Fruit fly (Drosophila melanogaster) whole organism, embryonic: ENCODE results near the gene P5CDh2.
A peak's percentile ranks its signal among the peaks of the same experiment; 100 is the strongest.

Experiments used
- Blimp-1 ChIP-seq: fragments of 200-800 bp; sonication (Bioruptor generic); optimal IDR thresholded peaks from 3 replicates; lab custom pipeline; 2018; ENCODE audit warnings: missing biosample characterization, missing genetic modification characterization, mild to moderate bottlenecking, moderate library complexity, missing genetic modification reagents
- CG10209 ChIP-seq: fragments of 200-800 bp; sonication (Bioruptor generic); optimal IDR thresholded peaks from 3 replicates; lab custom pipeline; 2017; ENCODE audit warnings: missing biosample characterization, mild to moderate bottlenecking, missing genetic modification characterization, missing genetic modification reagents
- CG10274 ChIP-seq: fragments of 200-800 bp; sonication (Bioruptor generic); optimal IDR thresholded peaks from 3 replicates; lab custom pipeline; 2017; ENCODE audit warnings: missing biosample characterization, mild to moderate bottlenecking, missing genetic modification characterization
- CG12219 ChIP-seq: fragments of 200-800 bp; sonication (Bioruptor generic); optimal IDR thresholded peaks from 3 replicates; lab custom pipeline; 2018; ENCODE audit warnings: missing biosample characterization, mild to moderate bottlenecking, missing genetic modification characterization
- CG12391 ChIP-seq: fragments of 200-800 bp; sonication (Bioruptor generic); optimal IDR thresholded peaks from 3 replicates; lab custom pipeline; 2018; ENCODE audit warnings: missing biosample characterization, mild to moderate bottlenecking, missing genetic modification characterization, moderate library complexity
- CG12659 ChIP-seq: fragments of 200-800 bp; sonication (Bioruptor generic); optimal IDR thresholded peaks from 3 replicates; lab custom pipeline; 2017; ENCODE audit warnings: mild to moderate bottlenecking, missing biosample characterization, missing genetic modification reagents, missing genetic modification characterization
- CG13287 ChIP-seq: fragments of 200-800 bp; sonication (Bioruptor generic); IDR thresholded peaks from 2 replicates; pipeline ENCODE4 v1.3.6; 2022; ENCODE audit warnings: missing biosample characterization, missing genetic modification characterization; ENCODE audit not compliant: partially characterized antibody
- CG15073 ChIP-seq: fragments of 200-800 bp; sonication (Bioruptor generic); optimal IDR thresholded peaks from 2 replicates; lab custom pipeline; 2016; ENCODE audit warnings: missing biosample characterization, missing genetic modification characterization
- CG16815 ChIP-seq: fragments of 200-800 bp; sonication (Bioruptor generic); optimal IDR thresholded peaks from 3 replicates; lab custom pipeline; 2017; ENCODE audit warnings: missing biosample characterization, mild to moderate bottlenecking, missing genetic modification characterization
- CG17359 ChIP-seq: fragments of 200-800 bp; sonication (Bioruptor generic); optimal IDR thresholded peaks from 3 replicates; lab custom pipeline; 2018; ENCODE audit warnings: missing biosample characterization, mild to moderate bottlenecking, missing genetic modification characterization, moderate library complexity
- CG18262 ChIP-seq: fragments of 200-800 bp; optimal IDR thresholded peaks from 3 replicates; lab custom pipeline; 2019; ENCODE audit warnings: missing biosample characterization, mild to moderate bottlenecking, missing genetic modification characterization, moderate library complexity
- CG18764 ChIP-seq: fragments of 200-800 bp; sonication (Bioruptor generic); optimal IDR thresholded peaks from 3 replicates; lab custom pipeline; 2016; ENCODE audit warnings: missing biosample characterization, missing genetic modification characterization
- CG2889 ChIP-seq: fragments of 200-800 bp; sonication (Bioruptor generic); IDR thresholded peaks from 3 replicates; pipeline ENCODE4 v1.3.6; 2022; ENCODE audit warnings: missing biosample characterization, missing genetic modification characterization
- CG34376 ChIP-seq: fragments of 200-800 bp; sonication (Bioruptor generic); optimal IDR thresholded peaks from 2 replicates; lab custom pipeline; 2018; ENCODE audit warnings: missing biosample characterization, mild to moderate bottlenecking, missing genetic modification characterization
- CG8924 ChIP-seq: fragments of 200-800 bp; optimal IDR thresholded peaks from 3 replicates; lab custom pipeline; 2019; ENCODE audit warnings: missing biosample characterization, mild to moderate bottlenecking, missing genetic modification characterization, moderate library complexity
- CG9215 ChIP-seq: fragments of 200-800 bp; sonication (Bioruptor generic); IDR thresholded peaks from 2 replicates; pipeline ENCODE4 v1.3.6; 2022; ENCODE audit warnings: missing biosample characterization, missing genetic modification characterization
- Chrac-16 ChIP-seq: fragments of 200-800 bp; sonication (Bioruptor generic); optimal IDR thresholded peaks from 3 replicates; lab custom pipeline; 2016; ENCODE audit warnings: missing biosample characterization, missing genetic modification characterization
- CkIIα-i1 ChIP-seq: fragments of 200-800 bp; sonication (Bioruptor generic); IDR thresholded peaks from 2 replicates; pipeline ENCODE4 v1.3.6; 2022; ENCODE audit warnings: missing biosample characterization, missing genetic modification characterization
- D19A ChIP-seq: fragments of 200-800 bp; optimal IDR thresholded peaks from 3 replicates; lab custom pipeline; 2019; ENCODE audit warnings: missing biosample characterization, mild to moderate bottlenecking, missing genetic modification characterization, moderate library complexity
- Dfd ChIP-seq, 2 experiments: fragments of >200 bp; optimal IDR thresholded peaks; 2 replicates each; lab custom pipeline; 2017; ENCODE audit warnings: missing biosample characterization in 2 of 2, missing genetic modification characterization in 2 of 2
- Elba2 ChIP-seq: fragments of 200-800 bp; sonication (Bioruptor generic); optimal IDR thresholded peaks from 3 replicates; lab custom pipeline; 2016; ENCODE audit warnings: missing biosample characterization, missing genetic modification characterization
- NK7.1 ChIP-seq: fragments of 200-800 bp; sonication (Bioruptor generic); optimal IDR thresholded peaks from 3 replicates; lab custom pipeline; 2016; ENCODE audit warnings: missing biosample characterization, missing genetic modification characterization
- Ravus ChIP-seq: fragments of 200-800 bp; sonication (Bioruptor generic); IDR thresholded peaks from 2 replicates; pipeline ENCODE4 v1.3.6; 2022; ENCODE audit warnings: missing biosample characterization, missing genetic modification characterization
- Scr ChIP-seq: fragments of 200-800 bp; sonication (Bioruptor generic); IDR thresholded peaks from 2 replicates; pipeline ENCODE4 v1.3.6; 2022; ENCODE audit warnings: missing biosample characterization, missing genetic modification characterization; ENCODE audit not compliant: partially characterized antibody
- Sin3A ChIP-seq: fragments of >200 bp; optimal IDR thresholded peaks from 2 replicates; lab custom pipeline; 2018
- Sry-β ChIP-seq: fragments of 200-800 bp; sonication (Bioruptor generic); optimal IDR thresholded peaks from 2 replicates; lab custom pipeline; 2018; ENCODE audit warnings: missing biosample characterization, mild to moderate bottlenecking, missing genetic modification characterization, moderate library complexity
- TFAM ChIP-seq: fragments of 200-800 bp; sonication (Bioruptor generic); optimal IDR thresholded peaks from 2 replicates; lab custom pipeline; 2017; ENCODE audit warnings: missing biosample characterization, missing genetic modification characterization, inconsistent platforms
- chm ChIP-seq: fragments of 200-800 bp; sonication (Bioruptor generic); IDR thresholded peaks from 2 replicates; pipeline ENCODE4 v1.3.6; 2022; ENCODE audit warnings: missing biosample characterization, missing genetic modification characterization
- eve ChIP-seq, 2 experiments: fragments of >200 bp; optimal IDR thresholded peaks; 2 replicates each; lab custom pipeline; 2017; ENCODE audit warnings: missing biosample characterization in 2 of 2, missing genetic modification characterization in 2 of 2
- ftz-f1 ChIP-seq: fragments of 200-800 bp; sonication (Bioruptor generic); optimal IDR thresholded peaks from 2 replicates; lab custom pipeline; 2016; ENCODE audit warnings: missing biosample characterization, missing genetic modification characterization
- gce ChIP-seq: fragments of 200-800 bp; sonication (Bioruptor generic); IDR thresholded peaks from 3 replicates; pipeline ENCODE4 v1.3.6; 2022; ENCODE audit warnings: missing biosample characterization, missing genetic modification characterization
- gcm2 ChIP-seq: fragments of 200-800 bp; sonication (Bioruptor generic); optimal IDR thresholded peaks from 2 replicates; lab custom pipeline; 2016; ENCODE audit warnings: missing biosample characterization, missing genetic modification characterization
- gfzf ChIP-seq: fragments of 200-800 bp; sonication (Bioruptor generic); optimal IDR thresholded peaks from 2 replicates; lab custom pipeline; 2016; ENCODE audit warnings: missing biosample characterization, mild to moderate bottlenecking, missing genetic modification characterization, moderate library complexity
- grau ChIP-seq: fragments of 200-800 bp; optimal IDR thresholded peaks from 3 replicates; lab custom pipeline; 2019; ENCODE audit warnings: missing biosample characterization, mild to moderate bottlenecking, missing genetic modification characterization, moderate library complexity
- insv ChIP-seq, 2 experiments: fragments of 200-800 bp; sonication (Bioruptor generic); optimal IDR thresholded peaks; 3 replicates each; lab custom pipeline; 2016 to 2018; ENCODE audit warnings: missing biosample characterization in 2 of 2, missing genetic modification characterization in 2 of 2
- lab ChIP-seq: fragments of 200-800 bp; sonication (Bioruptor generic); optimal IDR thresholded peaks from 3 replicates; lab custom pipeline; 2017; ENCODE audit warnings: missing biosample characterization, missing genetic modification characterization, mild to moderate bottlenecking, moderate library complexity, missing genetic modification reagents
- lov ChIP-seq, 2 experiments: fragments of 200-800 bp in 1 of 2; fragments of >200 bp in 1 of 2; sonication (Bioruptor generic) in 1 of 2; IDR thresholded peaks in 1 of 2; optimal IDR thresholded peaks in 1 of 2; 2 replicates in 1 of 2; 3 replicates in 1 of 2; pipeline versions ENCODE4 v1.3.6 to Lab custom; 2017 to 2022; ENCODE audit warnings: missing biosample characterization in 1 of 2, missing genetic modification characterization in 1 of 2
- mld ChIP-seq: fragments of 200-800 bp; sonication (Bioruptor generic); IDR thresholded peaks from 3 replicates; pipeline ENCODE4 v1.3.6; 2022; ENCODE audit warnings: missing biosample characterization, missing genetic modification characterization; ENCODE audit not compliant: partially characterized antibody
- pros ChIP-seq: fragments of 200-800 bp; sonication (Bioruptor generic); optimal IDR thresholded peaks from 3 replicates; lab custom pipeline; 2019; ENCODE audit warnings: missing biosample characterization, mild to moderate bottlenecking, missing genetic modification characterization, moderate library complexity
- pzg ChIP-seq: fragments of 200-800 bp; sonication (Bioruptor generic); optimal IDR thresholded peaks from 3 replicates; lab custom pipeline; 2018; ENCODE audit warnings: missing biosample characterization, mild to moderate bottlenecking, missing genetic modification characterization, moderate library complexity
- sens ChIP-seq: fragments of 200-800 bp; sonication (Bioruptor generic); peaks from one replicate; lab custom pipeline; 2016; ENCODE audit warnings: missing biosample characterization, missing genetic modification characterization
- slp2 ChIP-seq: fragments of 200-800 bp; sonication (Bioruptor generic); optimal IDR thresholded peaks from 2 replicates; lab custom pipeline; 2016; ENCODE audit warnings: missing biosample characterization, missing genetic modification characterization
- sqz ChIP-seq: fragments of 200-800 bp; sonication (Bioruptor generic); optimal IDR thresholded peaks from 3 replicates; lab custom pipeline; 2018; ENCODE audit warnings: missing biosample characterization, mild to moderate bottlenecking, missing genetic modification characterization
- zfh2 ChIP-seq: fragments of 200-800 bp; sonication (Bioruptor generic); optimal IDR thresholded peaks from 2 replicates; lab custom pipeline; 2016; ENCODE audit warnings: missing biosample characterization, missing genetic modification characterization

P5CDh2 gene

DNA sequence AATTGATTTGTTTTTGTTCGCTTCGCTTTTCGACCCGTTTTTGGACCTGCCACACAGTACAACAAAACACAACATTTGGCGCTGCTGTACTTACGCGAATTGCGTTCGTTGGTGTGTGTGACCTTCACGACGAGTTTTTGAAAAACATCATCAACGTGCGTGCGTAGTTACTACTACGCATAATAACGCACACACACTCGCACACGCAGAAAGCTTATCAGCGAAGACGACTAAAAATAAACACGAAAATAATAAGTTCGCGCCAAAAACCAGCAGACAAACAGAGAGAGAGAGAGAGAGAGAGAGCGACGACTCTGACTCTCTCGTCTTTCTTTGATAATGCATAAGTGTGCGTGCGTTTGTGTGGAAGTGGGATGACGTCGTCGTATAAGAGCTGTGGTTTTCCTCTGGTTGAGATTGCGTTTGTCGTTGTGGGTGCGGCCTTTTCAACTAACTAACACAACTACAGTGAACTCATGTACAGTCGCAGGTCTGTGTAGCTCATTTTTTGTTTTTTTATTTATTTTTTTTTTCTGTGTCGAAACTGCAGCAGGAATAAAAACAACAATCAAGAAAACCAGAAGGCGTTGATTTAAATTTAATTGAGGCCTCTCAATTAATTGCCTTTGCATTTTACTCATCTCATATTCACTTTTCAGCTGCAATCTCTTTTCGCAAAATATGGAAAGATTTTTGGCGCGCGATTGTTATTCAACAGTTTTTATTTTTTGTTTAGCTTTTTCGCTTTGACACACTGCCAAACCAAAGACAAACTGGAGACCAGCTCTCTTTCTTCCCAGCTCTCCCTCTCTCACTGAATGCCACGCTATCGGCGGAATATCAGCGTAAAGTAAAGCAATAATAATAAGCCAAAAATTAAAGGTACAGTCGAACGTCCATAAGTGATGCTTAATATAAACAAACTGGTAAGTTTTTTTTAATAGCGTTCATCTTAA lies 23.8 kb upstream of the P5CDh2 start (continued):
- TF ChIP-seq gce (GFP tag; lab: Robert Waterston, UW) = no peak
- peak; percentile 32 for TF ChIP-seq zfh2 (GFP tag; lab: Kevin White, UChicago)
- no peak for TF ChIP-seq Sin3A (lab: Kevin White, UChicago)
- TF ChIP-seq Scr = peak; percentile 36; the same call in 1 of the 2 replicates
- peak in 1 of 2 experiments; percentile 70 for TF ChIP-seq eve (GFP tag; optimal IDR thresholded peaks at IDR 0.05; lab: Kevin White, UChicago)
- peak; percentile 80 for TF ChIP-seq CG17359 (tag; lab: Kevin White, UChicago)
- peak; percentile 49 for TF ChIP-seq CG13287 (GFP tag; lab: Robert Waterston, UW)

DNA sequence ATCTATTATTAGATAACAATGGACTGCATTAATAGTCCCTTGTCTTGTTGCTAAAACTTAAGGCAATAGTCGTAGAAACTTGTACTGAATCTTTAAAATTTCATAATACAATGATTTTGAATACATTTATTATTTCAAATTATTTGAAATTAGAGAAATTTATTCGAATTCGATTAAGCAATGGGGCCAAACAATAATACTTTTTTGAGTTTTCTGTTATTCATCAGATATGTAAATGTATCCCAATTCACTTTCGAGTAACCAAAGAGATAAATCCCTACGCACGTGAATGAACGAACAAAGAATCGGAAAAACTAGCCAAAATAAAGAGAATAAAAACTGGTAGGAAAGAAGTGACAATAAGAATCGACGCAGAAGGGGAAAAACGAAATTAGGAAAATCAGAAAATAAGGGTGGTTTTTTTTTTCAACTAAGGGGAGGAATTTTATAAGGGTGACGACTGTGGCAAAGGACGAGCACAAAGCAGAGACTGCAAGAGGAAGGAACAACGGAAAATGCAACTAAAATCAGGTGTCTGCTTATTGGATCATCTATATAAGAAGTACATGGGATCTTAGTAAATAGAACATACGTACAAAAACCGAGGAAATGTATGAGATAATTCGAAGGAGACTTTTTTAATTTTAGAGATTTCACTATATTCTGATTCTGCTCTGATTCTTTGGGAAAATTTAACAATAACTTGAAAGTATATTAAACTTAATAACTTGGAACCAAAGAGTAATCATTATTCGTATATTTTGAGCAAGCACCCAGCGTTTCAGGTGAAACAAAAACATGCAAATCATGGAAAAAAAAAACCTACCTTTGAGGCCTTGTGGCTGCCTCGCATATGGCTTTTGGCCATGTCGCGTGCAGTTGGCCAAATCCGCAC lies 22.9 kb upstream of the P5CDh2 start:
- TF ChIP-seq gcm2 (GFP tag; lab: Kevin White, UChicago) (no peak), CG18764 (no peak), CG8924 (tag; lab: Kevin White, UChicago) (peak; percentile 2), CG16815 (GFP tag; lab: Kevin White, UChicago) (no peak), CG12391 (tag; lab: Kevin White, UChicago) (no peak), CG9215 (no peak), CG10209 (GFP tag; lab: Kevin White, UChicago) (no peak), lov (optimal IDR thresholded peaks at IDR 0.05; lab: Kevin White, UChicago) (no peak), lov (GFP tag; IDR thresholded peaks at IDR 0.05; lab: Robert Waterston, UW) (no peak), lab (GFP tag; lab: Kevin White, UChicago) (no peak), CG12219 (no peak), chm (peak; percentile 27), pzg (GFP tag; lab: Kevin White, UChicago) (no peak), CG15073 (no peak), mld (GFP tag; lab: Robert Waterston, UW) (no peak), sqz (peak; percentile 54), CG12659 (GFP tag; lab: Kevin White, UChicago) (no peak), Elba2 (GFP tag; lab: Kevin White, UChicago) (peak; percentile 76), Chrac-16 (GFP tag; lab: Kevin White, UChicago) (no peak), ftz-f1 (GFP tag; lab: Kevin White, UChicago) (no peak), Blimp-1 (GFP tag; lab: Kevin White, UChicago) (peak; percentile 1), Dfd (GFP tag; optimal IDR thresholded peaks at IDR 0.05; lab: Kevin White, UChicago) (no peak), gfzf (GFP tag; lab: Kevin White, UChicago) (no peak), CG10274 (GFP tag; lab: Kevin White, UChicago) (no peak), TFAM (no peak), CG2889 (GFP tag; lab: Robert Waterston, UW) (no peak), CG34376 (GFP tag; lab: Kevin White, UChicago) (no peak), zfh2 (GFP tag; lab: Kevin White, UChicago) (no peak), sens (GFP tag; lab: Kevin White, UChicago) (peak; percentile 75), Sry-β (GFP tag; lab: Kevin White, UChicago) (no peak), D19A (peak; percentile 73), slp2 (GFP tag; lab: Kevin White, UChicago) (no peak), Ravus (no peak), grau (tag; lab: Kevin White, UChicago) (peak; percentile 21), pros (GFP tag; lab: Kevin White, UChicago) (peak; percentile 88), CG18262 (tag; lab: Kevin White, UChicago) (no peak), CkIIα-i1 (no peak), insv (GFP tag; optimal IDR thresholded peaks at IDR 0.05; lab: Kevin White, UChicago) (peak in 1 of 2 experiments; percentile 51), NK7.1 (GFP tag; lab: Kevin White, UChicago) (no peak)
